Worm (Caenorhabditis elegans) whole organism, L4 larva: ENCODE measurements around the gene tsfm-1.
A peak's percentile ranks its signal among the peaks of the same experiment; 100 is the strongest.

ENCODE experiments used
- F37D6.2 ChIP-seq: sonication (generic microtip); optimal IDR thresholded peaks from 2 replicates; lab custom pipeline; 2016; ENCODE audit warnings: mild to moderate bottlenecking, missing genetic modification characterization, missing compliant biosample characterization
- F44E2.7 ChIP-seq: fragments of 200-800 bp; sonication (Bioruptor generic); IDR thresholded peaks from 2 replicates; pipeline ENCODE4 v2.1.2; 2022; ENCODE audit warnings: missing genetic modification characterization, missing compliant biosample characterization
- F49E8.2 ChIP-seq: sonication (generic microtip); optimal IDR thresholded peaks from 2 replicates; lab custom pipeline; 2016; ENCODE audit warnings: missing compliant biosample characterization, mild to moderate bottlenecking, missing genetic modification characterization, borderline replicate concordance
- Y105C5A.15 ChIP-seq: fragments of 200-800 bp; sonication (Bioruptor generic); IDR thresholded peaks from 2 replicates; pipeline ENCODE4 v1.3.6; 2022; ENCODE audit warnings: missing genetic modification characterization, missing compliant biosample characterization
- Y48G9A.11 ChIP-seq: fragments of 200-800 bp; sonication (Bioruptor generic); IDR thresholded peaks from 2 replicates; pipeline ENCODE4 v1.3.6; 2022; ENCODE audit warnings: missing genetic modification reagents, missing genetic modification characterization, missing compliant biosample characterization
- Y5F2A.4 ChIP-seq: fragments of 200-800 bp; sonication (Bioruptor generic); optimal IDR thresholded peaks from 2 replicates; lab custom pipeline; 2018; ENCODE audit warnings: mild to moderate bottlenecking, missing genetic modification characterization, missing compliant biosample characterization
- Y75B8A.6 ChIP-seq: fragments of 200-800 bp; sonication (Bioruptor generic); IDR thresholded peaks from 2 replicates; pipeline ENCODE4 v1.3.6; 2022; ENCODE audit warnings: missing genetic modification reagents, missing genetic modification characterization, missing compliant biosample characterization
- ctbp-1 ChIP-seq: fragments of 200-800 bp; sonication (Bioruptor generic); IDR thresholded peaks from 2 replicates; pipeline ENCODE4 v1.3.6; 2022; ENCODE audit warnings: missing genetic modification reagents, missing genetic modification characterization, missing compliant biosample characterization
- daf-16 ChIP-seq, 3 experiments: sonication (generic microtip); optimal IDR thresholded peaks; 2 replicates each; lab custom pipeline; 2016 to 2017; ENCODE audit warnings: missing genetic modification characterization in 3 of 3, missing genetic modification reagents in 3 of 3, mild to moderate bottlenecking in 2 of 3, missing compliant biosample characterization in 2 of 3, missing biosample characterization in 1 of 3, moderate library complexity in 1 of 3
- daf-19 ChIP-seq: fragments of 200-800 bp; sonication (Bioruptor generic); conservative IDR thresholded peaks from 2 replicates; pipeline ENCODE4 v1.3.6; 2022; ENCODE audit warnings: missing genetic modification characterization, missing compliant biosample characterization
- egl-27 ChIP-seq: sonication (generic microtip); optimal IDR thresholded peaks from 3 replicates; lab custom pipeline; 2017; ENCODE audit warnings: missing biosample characterization, missing genetic modification reagents, missing genetic modification characterization
- fkh-10 ChIP-seq: fragments of 150-350 bp; optimal IDR thresholded peaks from 2 replicates; lab custom pipeline; 2014; ENCODE audit warnings: missing biosample characterization, missing genetic modification reagents, missing genetic modification characterization
- hlh-11 ChIP-seq: fragments of 200-800 bp; sonication (Bioruptor generic); optimal IDR thresholded peaks from 2 replicates; lab custom pipeline; 2018; ENCODE audit warnings: mild to moderate bottlenecking, missing genetic modification characterization, missing compliant biosample characterization
- hlh-30 ChIP-seq: sonication (generic microtip); optimal IDR thresholded peaks from 2 replicates; lab custom pipeline; 2017; ENCODE audit warnings: antibody characterized with exemption, mild to moderate bottlenecking, missing genetic modification characterization, missing compliant biosample characterization; ENCODE audit not compliant: insufficient read depth
- lin-13 ChIP-seq: fragments of 150-350 bp; optimal IDR thresholded peaks from 2 replicates; lab custom pipeline; 2014; ENCODE audit warnings: missing biosample characterization, missing genetic modification reagents, missing genetic modification characterization
- lin-29 ChIP-seq: fragments of 200-800 bp; sonication (Bioruptor generic); IDR thresholded peaks from 2 replicates; pipeline ENCODE4 v1.3.6; 2022; ENCODE audit warnings: missing genetic modification reagents, missing genetic modification characterization, missing compliant biosample characterization
- lin-38 ChIP-seq: fragments of 200-800 bp; sonication (Bioruptor generic); IDR thresholded peaks from 2 replicates; pipeline ENCODE4 v1.3.6; 2022; ENCODE audit warnings: missing genetic modification reagents, missing genetic modification characterization, missing compliant biosample characterization
- lsy-2 ChIP-seq, 2 experiments: fragments of 150-350 bp in 1 of 2; sonication (generic microtip) in 1 of 2; optimal IDR thresholded peaks; 2 replicates each; lab custom pipeline; 2014 to 2017; ENCODE audit warnings: missing biosample characterization in 2 of 2, missing genetic modification characterization in 2 of 2
- madf-5 ChIP-seq, 2 experiments: fragments of 200-800 bp; sonication (Bioruptor generic); IDR thresholded peaks; 2 replicates each; pipeline ENCODE4 v1.3.6; 2022; ENCODE audit warnings: missing compliant biosample characterization in 2 of 2, missing genetic modification characterization in 2 of 2
- madf-9 ChIP-seq: fragments of 200-800 bp; sonication (Bioruptor generic); conservative IDR thresholded peaks from 2 replicates; pipeline ENCODE4 v1.3.6; 2022; ENCODE audit warnings: missing genetic modification reagents, missing genetic modification characterization, missing compliant biosample characterization
- mep-1 ChIP-seq: fragments of 150-350 bp; sonication (generic microtip); optimal IDR thresholded peaks from 3 replicates; lab custom pipeline; 2014; ENCODE audit warnings: missing biosample characterization, missing genetic modification characterization
- nhr-102 ChIP-seq: sonication (generic microtip); optimal IDR thresholded peaks from 2 replicates; lab custom pipeline; 2016; ENCODE audit warnings: mild to moderate bottlenecking, missing genetic modification characterization, moderate library complexity, missing compliant biosample characterization
- nhr-11 ChIP-seq: fragments of 150-350 bp; optimal IDR thresholded peaks from 2 replicates; lab custom pipeline; 2014; ENCODE audit warnings: missing biosample characterization, missing genetic modification characterization
- nhr-48 ChIP-seq: sonication (generic microtip); optimal IDR thresholded peaks from 2 replicates; lab custom pipeline; 2016; ENCODE audit warnings: mild to moderate bottlenecking, missing genetic modification characterization, missing compliant biosample characterization
- skn-1 ChIP-seq: fragments of 150-350 bp; optimal IDR thresholded peaks from 2 replicates; lab custom pipeline; 2014; ENCODE audit warnings: missing biosample characterization, missing genetic modification characterization
- snpc-1.2 ChIP-seq: fragments of 200-800 bp; sonication (Bioruptor generic); IDR thresholded peaks from 2 replicates; pipeline ENCODE4 v1.3.6; 2022; ENCODE audit warnings: missing genetic modification reagents, missing genetic modification characterization, missing compliant biosample characterization
- snpc-4 ChIP-seq: fragments of 150-350 bp; optimal IDR thresholded peaks from 2 replicates; lab custom pipeline; 2014; ENCODE audit warnings: missing biosample characterization, missing genetic modification characterization
- spr-3 ChIP-seq: fragments of 200-800 bp; sonication (Bioruptor generic); optimal IDR thresholded peaks from 2 replicates; lab custom pipeline; 2018; ENCODE audit warnings: mild to moderate bottlenecking, missing genetic modification characterization, missing compliant biosample characterization
- tra-1 ChIP-seq: fragments of 200-800 bp; sonication (Bioruptor generic); IDR thresholded peaks from 2 replicates; pipeline ENCODE4 v1.3.6; 2022; ENCODE audit warnings: missing genetic modification reagents, missing genetic modification characterization, missing compliant biosample characterization
- unc-39 ChIP-seq: sonication (generic microtip); optimal IDR thresholded peaks from 2 replicates; lab custom pipeline; 2017; ENCODE audit warnings: missing biosample characterization, missing genetic modification characterization
- unc-62 ChIP-seq, 3 experiments: fragments of 150-350 bp in 1 of 3; sonication (generic microtip); optimal IDR thresholded peaks in 2 of 3; peaks in 1 of 3; 1 replicate in 1 of 3; 2 replicates in 2 of 3; lab custom pipeline; 2014 to 2017; ENCODE audit warnings: missing biosample characterization in 3 of 3, missing genetic modification characterization in 3 of 3, missing genetic modification reagents in 3 of 3, missing genotype in 1 of 3
- vab-7 ChIP-seq: fragments of 200-800 bp; sonication (Bioruptor generic); IDR thresholded peaks from 2 replicates; pipeline ENCODE4 v1.3.6; 2022; ENCODE audit warnings: missing genetic modification reagents, missing genetic modification characterization, missing compliant biosample characterization
- ztf-11 ChIP-seq: fragments of 150-350 bp; optimal IDR thresholded peaks from 2 replicates; lab custom pipeline; 2014; ENCODE audit warnings: missing biosample characterization, missing genetic modification characterization

Gene tsfm-1

DNA sequence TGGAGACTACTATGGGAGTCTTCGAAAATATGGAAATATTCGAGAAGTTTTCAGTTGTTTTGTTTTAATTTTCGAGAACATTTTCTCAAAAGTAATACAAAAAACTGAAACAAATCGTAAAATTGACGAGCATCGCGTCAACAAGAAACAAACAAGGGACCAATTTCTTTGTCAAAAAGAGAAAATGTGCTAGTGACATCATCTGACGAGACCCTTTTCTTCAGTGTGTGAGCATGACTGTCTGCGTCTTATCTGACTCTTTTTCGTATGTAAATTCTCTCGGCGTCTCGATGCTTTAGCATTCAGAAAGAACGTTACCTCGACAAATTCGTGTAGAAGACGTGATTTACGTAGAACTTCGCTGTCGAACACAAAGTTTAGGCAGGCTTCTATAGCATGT, 16.3 kb upstream of the tsfm-1 start (continued):
- no peak for TF ChIP-seq Y75B8A.6 (GFP tag; lab: Robert Waterston, UW)
- TF ChIP-seq Y5F2A.4: no peak
- TF ChIP-seq nhr-48 (tag; lab: Kevin White, UChicago): no peak
- no peak for TF ChIP-seq tra-1 (GFP tag; lab: Robert Waterston, UW)
- TF ChIP-seq madf-9 (GFP tag; lab: Robert Waterston, UW): no peak
- peak; percentile 12 for TF ChIP-seq fkh-10 (GFP tag; lab: Kevin White, UChicago)
- no peak for TF ChIP-seq Y105C5A.15 (GFP tag; lab: Robert Waterston, UW)
- TF ChIP-seq lsy-2 (tag; optimal IDR thresholded peaks at IDR 0.05; lab: Kevin White, UChicago): peak in 1 of 2 experiments; percentile 24
- peak; percentile 0 for TF ChIP-seq mep-1 (tag; lab: Kevin White, UChicago)
- no peak for TF ChIP-seq lin-38 (GFP tag; lab: Robert Waterston, UW)
- TF ChIP-seq hlh-11 (tag; lab: Kevin White, UChicago): no peak
- TF ChIP-seq F37D6.2 (tag; lab: Kevin White, UChicago): no peak
- no peak for TF ChIP-seq F49E8.2 (tag; lab: Kevin White, UChicago)
- TF ChIP-seq spr-3 (GFP tag; lab: Kevin White, UChicago): no peak

ce11 chrV:12283187-12283586, 11.8 kb upstream of the tsfm-1 start, which contains the start of gene F55C5.10:
F55C5.10 (plus strand) TSS chrV:12283487.
- TF ChIP-seq snpc-1.2 (GFP tag; lab: Robert Waterston, UW) (no peak), unc-62 (GFP tag; optimal IDR thresholded peaks at IDR 0.05 in 1 of 2; lab: Kevin White, UChicago) (peak in 1 of 2 experiments; percentile 27), unc-62 (tag; optimal IDR thresholded peaks at IDR 0.05; lab: Kevin White, UChicago) (no peak)

- TF ChIP-seq unc-39 (tag; lab: Kevin White, UChicago): no peak
- peak in 1 of 2 experiments; percentile 34 for TF ChIP-seq unc-62 (GFP tag; optimal IDR thresholded peaks at IDR 0.05 in 1 of 2; lab: Kevin White, UChicago)
- no peak for TF ChIP-seq unc-62 (tag; optimal IDR thresholded peaks at IDR 0.05; lab: Kevin White, UChicago)
Measured at ce11 chrV:12281508-12281907, 10.2 kb upstream of the tsfm-1 start.

- TF ChIP-seq F44E2.7 (GFP tag; lab: Robert Waterston, UW): peak; percentile 33; the same call in 1 of the 2 replicates
- no peak for TF ChIP-seq ctbp-1 (GFP tag; lab: Robert Waterston, UW)
- TF ChIP-seq, all 104 proteins: peak for 1
Measured at ce11 chrV:12276946-12277345, 5.6 kb upstream of the tsfm-1 start, which contains the start of gene bnc-1. bnc-1 (minus strand) TSS chrV:12277046.

DNA sequence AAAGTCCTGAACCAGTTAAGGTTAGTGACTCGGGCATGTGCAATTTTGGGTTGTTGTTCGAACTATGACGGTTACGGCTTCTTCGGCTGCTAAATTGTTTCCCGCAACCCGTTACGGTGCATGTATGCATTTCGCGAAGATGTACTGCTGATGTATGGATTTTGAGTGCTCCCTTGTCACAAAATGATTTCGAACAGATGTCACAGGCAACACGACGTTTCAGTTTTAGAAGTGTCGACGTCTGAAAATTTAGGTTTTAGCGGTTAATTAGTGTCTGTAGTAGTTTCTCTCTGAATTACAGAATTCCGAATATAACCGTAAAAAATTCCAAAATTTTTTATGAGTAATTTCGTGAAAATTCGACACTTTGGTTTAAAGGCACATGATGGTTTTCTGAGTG, 4.4 kb upstream of the tsfm-1 start:
- TF ChIP-seq skn-1 (tag; lab: Kevin White, UChicago): no peak

DNA sequence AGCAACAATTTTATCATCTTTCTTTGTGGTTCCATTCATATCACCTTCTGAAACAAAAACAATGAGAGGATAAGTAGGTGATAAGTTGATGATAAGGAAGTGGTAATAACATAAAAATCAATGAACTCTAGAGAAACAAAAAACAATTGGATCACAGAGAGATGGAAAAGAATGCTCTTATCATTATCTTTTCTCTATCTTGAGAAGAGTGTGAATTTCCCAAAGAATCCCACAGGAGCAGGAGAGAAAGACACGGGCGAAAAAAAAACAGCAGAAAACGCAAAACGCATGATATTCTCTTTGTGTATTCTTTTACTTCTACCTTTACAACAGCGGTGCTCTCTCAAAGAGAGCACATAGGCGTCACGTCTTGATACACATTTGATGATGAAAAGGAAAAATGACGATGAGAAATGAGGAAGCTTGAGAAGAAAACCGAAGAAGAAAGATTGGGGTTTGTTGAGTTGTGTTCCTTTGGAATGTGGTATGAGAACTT, 2.0 kb downstream of the tsfm-1 start, which contains the start of gene twk-24:
Gene twk-24, minus strand, starts transcription at position 51 of the 496 bp plus-strand sequence.
- TF ChIP-seq nhr-48 (tag; lab: Kevin White, UChicago): no peak
- TF ChIP-seq Y48G9A.11 (GFP tag; lab: Robert Waterston, UW): no peak
- TF ChIP-seq daf-16 (GFP tag; optimal IDR thresholded peaks at IDR 0.05; lab: Kevin White, UChicago): peak in 1 of 2 experiments; percentile 23
- no peak for TF ChIP-seq daf-16 (tag; optimal IDR thresholded peaks at IDR 0.05; lab: Kevin White, UChicago)
- no peak for TF ChIP-seq vab-7 (GFP tag; lab: Robert Waterston, UW)
- peak; percentile 17 for TF ChIP-seq nhr-11 (tag; lab: Kevin White, UChicago)
- peak; percentile 6 for TF ChIP-seq hlh-30 (tag; lab: Kevin White, UChicago)

- TF ChIP-seq madf-5 (GFP tag; IDR thresholded peaks at IDR 0.05; lab: Robert Waterston, UW) (no peak), nhr-48 (tag; lab: Kevin White, UChicago) (no peak), nhr-102 (tag; lab: Kevin White, UChicago) (no peak), egl-27 (tag; lab: Kevin White, UChicago) (no peak), spr-3 (GFP tag; lab: Kevin White, UChicago) (no peak), lin-13 (no peak), Y105C5A.15 (GFP tag; lab: Robert Waterston, UW) (no peak), daf-19 (GFP tag; lab: Robert Waterston, UW) (no peak), lin-29 (GFP tag; lab: Robert Waterston, UW) (no peak), snpc-4 (tag; lab: Kevin White, UChicago) (no peak), tra-1 (GFP tag; lab: Robert Waterston, UW) (no peak), ztf-11 (no peak)
Measured at ce11 chrV:12263723-12264122, 7.6 kb downstream of the tsfm-1 start, which contains the start of gene ssp-35. ssp-35 (minus strand) TSS chrV:12263823.
